Worm (Caenorhabditis elegans) whole organism, young adult: ENCODE results near the gene C18D11.3.
A peak's percentile ranks its signal among the peaks of the same experiment; 100 is the strongest.

Source experiments
- B0336.3 ChIP-seq: fragments of 200-800 bp; sonication (Bioruptor generic); IDR thresholded peaks from 2 replicates; pipeline ENCODE4 v1.3.6; 2022; ENCODE audit warnings: missing genetic modification characterization, missing compliant biosample characterization
- C06A6.2 ChIP-seq: fragments of 200-800 bp; sonication (Bioruptor generic); conservative IDR thresholded peaks from 2 replicates; pipeline ENCODE4 v1.3.6; 2022; ENCODE audit warnings: missing genetic modification characterization, missing compliant biosample characterization
- D2030.7 ChIP-seq: fragments of 200-800 bp; sonication (Bioruptor generic); IDR thresholded peaks from 2 replicates; pipeline ENCODE4 v1.3.6; 2022; ENCODE audit warnings: missing genetic modification reagents, missing genetic modification characterization, missing compliant biosample characterization
- F22D6.2 ChIP-seq: sonication (generic microtip); optimal IDR thresholded peaks from 2 replicates; lab custom pipeline; 2016; ENCODE audit warnings: mild to moderate bottlenecking, missing genetic modification characterization, missing compliant biosample characterization
- F23B12.7 ChIP-seq: sonication (generic microtip); optimal IDR thresholded peaks from 2 replicates; lab custom pipeline; 2017; ENCODE audit warnings: missing genetic modification characterization, mild to moderate bottlenecking, missing compliant biosample characterization, antibody characterized with exemption, moderate library complexity; ENCODE audit not compliant: insufficient read depth
- F33H1.4 ChIP-seq: fragments of 200-800 bp; sonication (Bioruptor generic); IDR thresholded peaks from 2 replicates; pipeline ENCODE4 v1.3.6; 2022; ENCODE audit warnings: missing genetic modification reagents, missing genetic modification characterization, missing compliant biosample characterization
- F55B11.4 ChIP-seq: sonication (generic microtip); optimal IDR thresholded peaks from 2 replicates; lab custom pipeline; 2016; ENCODE audit warnings: missing compliant biosample characterization, missing genetic modification characterization, borderline replicate concordance; ENCODE audit not compliant: insufficient read depth
- F57C9.4 ChIP-seq: sonication (generic microtip); optimal IDR thresholded peaks from 2 replicates; lab custom pipeline; 2017; ENCODE audit warnings: mild to moderate bottlenecking, missing genetic modification characterization, missing compliant biosample characterization
- ZK185.1 ChIP-seq: sonication (generic microtip); optimal IDR thresholded peaks from 2 replicates; lab custom pipeline; 2016; ENCODE audit warnings: mild to moderate bottlenecking, missing genetic modification characterization, missing compliant biosample characterization; ENCODE audit not compliant: poor library complexity, severe bottlenecking
- ama-1 ChIP-seq, 3 experiments: fragments of 150-350 bp in 1 of 3; sonication (generic microtip) in 2 of 3; optimal IDR thresholded peaks; 2 replicates each; lab custom pipeline; 2014 to 2018; ENCODE audit warnings: missing biosample characterization in 2 of 3, missing genetic modification characterization in 2 of 3, missing genetic modification reagents in 2 of 3
- aptf-3 ChIP-seq: fragments of 200-800 bp; sonication (Bioruptor generic); IDR thresholded peaks from 2 replicates; pipeline ENCODE4 v1.3.6; 2022; ENCODE audit warnings: missing genetic modification characterization, missing compliant biosample characterization
- atf-7 ChIP-seq: sonication (generic microtip); optimal IDR thresholded peaks from 2 replicates; lab custom pipeline; 2017; ENCODE audit warnings: mild to moderate bottlenecking, missing genetic modification characterization, missing compliant biosample characterization
- athp-1 ChIP-seq: sonication (generic microtip); optimal IDR thresholded peaks from 2 replicates; lab custom pipeline; 2017; ENCODE audit warnings: mild to moderate bottlenecking, missing genetic modification characterization, missing compliant biosample characterization
- attf-5 ChIP-seq: fragments of 200-800 bp; sonication (Bioruptor generic); optimal IDR thresholded peaks from 2 replicates; lab custom pipeline; 2018; ENCODE audit warnings: mild to moderate bottlenecking, missing genetic modification characterization, missing compliant biosample characterization
- bed-1 ChIP-seq: fragments of 200-800 bp; sonication (Bioruptor generic); IDR thresholded peaks from 2 replicates; pipeline ENCODE4 v1.3.6; 2022; ENCODE audit warnings: missing genetic modification reagents, missing genetic modification characterization, missing compliant biosample characterization
- ceh-100 ChIP-seq: fragments of 200-800 bp; sonication (Bioruptor generic); IDR thresholded peaks from 2 replicates; pipeline ENCODE4 v1.3.6; 2022; ENCODE audit warnings: missing genetic modification reagents, missing genetic modification characterization, missing compliant biosample characterization
- efl-1 ChIP-seq: fragments of 150-350 bp; optimal IDR thresholded peaks from 2 replicates; lab custom pipeline; 2014; ENCODE audit warnings: missing biosample characterization, missing genetic modification reagents, missing genetic modification characterization
- egl-18 ChIP-seq: fragments of 200-800 bp; sonication (Bioruptor generic); IDR thresholded peaks from 2 replicates; pipeline ENCODE4 v1.3.6; 2022; ENCODE audit warnings: missing genetic modification reagents, missing genetic modification characterization, missing compliant biosample characterization
- egl-44 ChIP-seq: fragments of 200-800 bp; sonication (Bioruptor generic); IDR thresholded peaks from 2 replicates; pipeline ENCODE4 v1.3.6; 2022; ENCODE audit warnings: missing genetic modification reagents, missing genetic modification characterization, missing compliant biosample characterization
- hlh-12 ChIP-seq: sonication (generic microtip); optimal IDR thresholded peaks from 2 replicates; lab custom pipeline; 2016; ENCODE audit warnings: missing genetic modification characterization, missing compliant biosample characterization
- hlh-26 ChIP-seq: fragments of 200-800 bp; sonication (Bioruptor generic); conservative IDR thresholded peaks from 2 replicates; pipeline ENCODE4 v1.3.6; 2022; ENCODE audit warnings: missing genetic modification reagents, missing genetic modification characterization, missing compliant biosample characterization
- let-526 ChIP-seq: fragments of 200-800 bp; sonication (Bioruptor generic); IDR thresholded peaks from 2 replicates; pipeline ENCODE4 v1.3.6; 2022; ENCODE audit warnings: missing genetic modification reagents, missing genetic modification characterization, missing compliant biosample characterization
- lin-35 ChIP-seq, 3 experiments: fragments of 150-350 bp in 2 of 3; sonication (generic microtip) in 1 of 3; optimal IDR thresholded peaks; 2 replicates each; lab custom pipeline; 2014 to 2018; ENCODE audit warnings: missing biosample characterization in 3 of 3, missing genetic modification characterization in 3 of 3, missing genetic modification reagents in 3 of 3
- lin-40 ChIP-seq: sonication (generic microtip); optimal IDR thresholded peaks from 2 replicates; lab custom pipeline; 2016; ENCODE audit warnings: missing genetic modification characterization, mild to moderate bottlenecking, missing compliant biosample characterization, missing genotype, missing genetic modification reagents
- lin-54 ChIP-seq: fragments of 200-800 bp; sonication (Bioruptor generic); optimal IDR thresholded peaks from 2 replicates; lab custom pipeline; 2018; ENCODE audit warnings: mild to moderate bottlenecking, missing genetic modification characterization, missing compliant biosample characterization
- lsl-1 ChIP-seq: fragments of 200-800 bp; sonication (Bioruptor generic); optimal IDR thresholded peaks from 2 replicates; lab custom pipeline; 2018; ENCODE audit warnings: mild to moderate bottlenecking, missing genetic modification characterization, moderate library complexity, missing compliant biosample characterization
- nfya-1 ChIP-seq: sonication (generic microtip); optimal IDR thresholded peaks from 2 replicates; lab custom pipeline; 2017; ENCODE audit warnings: antibody characterized with exemption, missing compliant biosample characterization, missing genetic modification characterization, borderline replicate concordance; ENCODE audit not compliant: insufficient read depth
- nfya-2 ChIP-seq: fragments of 200-800 bp; sonication (Bioruptor generic); IDR thresholded peaks from 2 replicates; pipeline ENCODE4 v1.3.6; 2022; ENCODE audit warnings: missing genetic modification reagents, missing genetic modification characterization, missing compliant biosample characterization
- nfyb-1 ChIP-seq: fragments of 200-800 bp; sonication (Bioruptor generic); IDR thresholded peaks from 2 replicates; pipeline ENCODE4 v1.3.6; 2022; ENCODE audit warnings: missing genetic modification reagents, missing genetic modification characterization, missing compliant biosample characterization
- nhr-27 ChIP-seq: fragments of 200-800 bp; sonication (Bioruptor generic); optimal IDR thresholded peaks from 2 replicates; lab custom pipeline; 2018; ENCODE audit warnings: mild to moderate bottlenecking, missing genetic modification characterization, moderate library complexity, missing compliant biosample characterization
- nhr-90 ChIP-seq: sonication (generic microtip); optimal IDR thresholded peaks from 2 replicates; lab custom pipeline; 2016; ENCODE audit warnings: missing genotype, mild to moderate bottlenecking, missing genetic modification characterization, missing compliant biosample characterization
- pha-4 ChIP-seq: fragments of 150-350 bp; sonication (generic microtip); optimal IDR thresholded peaks from 2 replicates; lab custom pipeline; 2014; ENCODE audit warnings: missing biosample characterization, missing genetic modification reagents, missing genetic modification characterization
- rcor-1 ChIP-seq: fragments of 200-800 bp; sonication (Bioruptor generic); IDR thresholded peaks from 2 replicates; pipeline ENCODE4 v1.3.6; 2022; ENCODE audit warnings: missing genetic modification reagents, missing genetic modification characterization, missing compliant biosample characterization
- repo-1 ChIP-seq: sonication (generic microtip); optimal IDR thresholded peaks from 2 replicates; lab custom pipeline; 2017; ENCODE audit warnings: mild to moderate bottlenecking, missing genetic modification characterization, missing compliant biosample characterization
- snpc-1.1 ChIP-seq: sonication (generic microtip); optimal IDR thresholded peaks from 2 replicates; lab custom pipeline; 2017; ENCODE audit warnings: missing genetic modification characterization, mild to moderate bottlenecking, missing compliant biosample characterization, antibody characterized with exemption, moderate library complexity, missing genotype, missing genetic modification reagents; ENCODE audit not compliant: insufficient read depth
- snpc-1.3 ChIP-seq: sonication (generic microtip); optimal IDR thresholded peaks from 2 replicates; lab custom pipeline; 2017; ENCODE audit warnings: missing genetic modification characterization, mild to moderate bottlenecking, missing compliant biosample characterization, antibody characterized with exemption, moderate library complexity, missing genotype, missing genetic modification reagents; ENCODE audit not compliant: insufficient read depth
- sptf-2 ChIP-seq: fragments of 200-800 bp; sonication (Bioruptor generic); optimal IDR thresholded peaks from 2 replicates; lab custom pipeline; 2018; ENCODE audit warnings: mild to moderate bottlenecking, missing genetic modification characterization, missing compliant biosample characterization
- tlf-1 ChIP-seq: fragments of 200-800 bp; sonication (Bioruptor generic); optimal IDR thresholded peaks from 2 replicates; lab custom pipeline; 2018; ENCODE audit warnings: mild to moderate bottlenecking, missing genetic modification characterization, missing compliant biosample characterization
- unc-62 ChIP-seq: fragments of 150-350 bp; optimal IDR thresholded peaks from 2 replicates; lab custom pipeline; 2014; ENCODE audit warnings: missing biosample characterization, missing genetic modification reagents, missing genetic modification characterization
- xnd-1 ChIP-seq: sonication (generic microtip); optimal IDR thresholded peaks from 2 replicates; lab custom pipeline; 2016; ENCODE audit warnings: missing genotype, missing genetic modification reagents, missing genetic modification characterization, missing compliant biosample characterization
- zim-3 ChIP-seq: sonication (generic microtip); optimal IDR thresholded peaks from 2 replicates; lab custom pipeline; 2017; ENCODE audit warnings: mild to moderate bottlenecking, missing genetic modification characterization, moderate library complexity, missing compliant biosample characterization
- ztf-22 ChIP-seq: fragments of 200-800 bp; sonication (Bioruptor generic); optimal IDR thresholded peaks from 2 replicates; lab custom pipeline; 2018; ENCODE audit warnings: mild to moderate bottlenecking, missing genetic modification characterization, moderate library complexity, missing compliant biosample characterization
- ztf-26 ChIP-seq: sonication (generic microtip); optimal IDR thresholded peaks from 2 replicates; lab custom pipeline; 2017; ENCODE audit warnings: missing genetic modification characterization, missing compliant biosample characterization
- ztf-28 ChIP-seq: fragments of 200-800 bp; sonication (Bioruptor generic); IDR thresholded peaks from 2 replicates; pipeline ENCODE4 v1.3.6; 2022; ENCODE audit warnings: missing genetic modification reagents, missing genetic modification characterization, missing compliant biosample characterization

The C18D11.3 gene

ce11 chrIII:11830522-11831489 lies 7.6 kb downstream of the C18D11.3 start (continued):
- TF ChIP-seq F33H1.4 (GFP tag; lab: Robert Waterston, UW) (peak; percentile 18; the same call in 1 of the 2 replicates), D2030.7 (no peak), snpc-1.1 (tag; lab: Kevin White, UChicago) (peak; percentile 60), rcor-1 (GFP tag; lab: Robert Waterston, UW) (peak; percentile 52), nfyb-1 (GFP tag; lab: Robert Waterston, UW) (peak; percentile 84), lin-35 (GFP tag; optimal IDR thresholded peaks at IDR 0.05; lab: Kevin White, UChicago) (peak in 1 of 3 experiments; percentile 40), ZK185.1 (tag; lab: Kevin White, UChicago) (peak; percentile 39), F23B12.7 (tag; lab: Kevin White, UChicago) (peak; percentile 25), ztf-26 (tag; lab: Kevin White, UChicago) (no peak), sptf-2 (GFP tag; lab: Kevin White, UChicago) (no peak), F55B11.4 (no peak), xnd-1 (tag; lab: Kevin White, UChicago) (peak; percentile 18), nhr-27 (tag; lab: Kevin White, UChicago) (peak; percentile 53), zim-3 (tag; lab: Kevin White, UChicago) (peak; percentile 62), C06A6.2 (GFP tag; lab: Robert Waterston, UW) (peak; percentile 53; the same call in 1 of the 2 replicates), efl-1 (GFP tag; lab: Kevin White, UChicago) (peak; percentile 22), tlf-1 (GFP tag; lab: Kevin White, UChicago) (no peak), atf-7 (tag; lab: Kevin White, UChicago) (no peak), bed-1 (GFP tag; lab: Robert Waterston, UW) (peak; percentile 70; the same call in 1 of the 2 replicates), ztf-22 (GFP tag; lab: Kevin White, UChicago) (no peak), egl-18 (GFP tag; lab: Robert Waterston, UW) (peak; percentile 2; the same call in 1 of the 2 replicates), nfya-2 (GFP tag; lab: Robert Waterston, UW) (no peak), ztf-28 (no peak), F22D6.2 (tag; lab: Kevin White, UChicago) (no peak), lin-40 (tag; lab: Kevin White, UChicago) (no peak), unc-62 (GFP tag; lab: Kevin White, UChicago) (no peak), hlh-12 (tag; lab: Kevin White, UChicago) (no peak), pha-4 (tag; lab: Kevin White, UChicago) (no peak), lin-54 (no peak), lsl-1 (GFP tag; lab: Kevin White, UChicago) (peak; percentile 42), aptf-3 (GFP tag; lab: Robert Waterston, UW) (0 out of 2 replicates have a peak, but pooled peaks have one; percentile 11), attf-5 (GFP tag; lab: Kevin White, UChicago) (no peak), repo-1 (peak; percentile 86), F57C9.4 (tag; lab: Kevin White, UChicago) (no peak), nfya-1 (no peak), nhr-90 (tag; lab: Kevin White, UChicago) (no peak), B0336.3 (GFP tag; lab: Robert Waterston, UW) (peak; percentile 85), let-526 (GFP tag; lab: Robert Waterston, UW) (no peak), hlh-26 (no peak), athp-1 (tag; lab: Kevin White, UChicago) (peak; percentile 72), snpc-1.3 (tag; lab: Kevin White, UChicago) (no peak), ama-1 (optimal IDR thresholded peaks at IDR 0.05; lab: Kevin White, UChicago) (no peak), ama-1 (GFP tag; optimal IDR thresholded peaks at IDR 0.05; lab: Kevin White, UChicago) (peak in 1 of 2 experiments; percentile 94), ceh-100 (GFP tag; lab: Robert Waterston, UW) (peak; percentile 65; the same call in 1 of the 2 replicates), egl-44 (GFP tag; lab: Robert Waterston, UW) (no peak)
